Fruit fly (Drosophila melanogaster): ENCODE data around the gene CG34155.

- TF ChIP-seq cic (GFP tag; optimal IDR thresholded peaks at IDR 0.05), result no peak
- TF ChIP-seq bab1 (GFP tag; optimal IDR thresholded peaks at IDR 0.05), result no peak
- TF ChIP-seq Mnt (GFP tag; optimal IDR thresholded peaks at IDR 0.05), result no peak
- no peak for TF ChIP-seq kay (GFP tag; ENCODE audit: borderline replicate concordance)
- TF ChIP-seq Hr96 (GFP tag; optimal IDR thresholded peaks at IDR 0.05), result no peak
- no peak for TF ChIP-seq CG7045 (GFP tag; optimal IDR thresholded peaks at IDR 0.05)
- no peak for TF ChIP-seq CG5204 (GFP tag; optimal IDR thresholded peaks at IDR 0.05)
- TF ChIP-seq pad (GFP tag; optimal IDR thresholded peaks at IDR 0.05), result no peak
- no peak for TF ChIP-seq CG33017 (tag; optimal IDR thresholded peaks at IDR 0.05)
- no peak for TF ChIP-seq cnc (optimal IDR thresholded peaks at IDR 0.05)
- no peak for TF ChIP-seq ovo (GFP tag; optimal IDR thresholded peaks at IDR 0.05)
- TF ChIP-seq tj (GFP tag; optimal IDR thresholded peaks at IDR 0.05), result no peak
These were observed 30.4 kb downstream of the CG34155 start for dm6 chr3R:30529570-30529969.
